Worm (Caenorhabditis elegans): ENCODE measurements around the gene vep-2.

DNA sequence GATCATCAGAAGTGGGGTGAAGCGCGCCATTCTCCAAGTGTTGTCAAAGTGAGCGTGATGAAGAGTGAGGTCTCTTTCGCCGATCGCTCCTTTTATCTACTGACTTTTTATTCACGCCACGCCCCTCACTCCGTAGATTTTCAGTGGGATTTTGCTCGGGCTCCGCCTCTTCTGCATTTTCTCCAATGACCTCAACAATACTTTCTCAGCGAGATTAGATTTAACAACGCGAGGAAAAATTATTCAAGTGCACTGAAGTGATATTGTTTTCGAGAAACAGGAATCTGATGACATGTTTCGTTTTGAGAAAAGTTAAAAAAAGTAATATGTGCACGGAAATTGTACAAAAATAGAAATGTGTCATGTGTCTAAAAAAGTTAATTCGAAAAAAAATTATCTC is 40.7 kb downstream of the vep-2 start, which contains the start of gene snet-1:
- no peak for TF ChIP-seq him-1 (tag; optimal IDR thresholded peaks at IDR 0.05)
- TF ChIP-seq W03F9.2 (tag; optimal IDR thresholded peaks at IDR 0.05) = no peak
